Worm (Caenorhabditis elegans): Measurements from ENCODE around the gene B0285.3.

The B0285.3 gene

DNA sequence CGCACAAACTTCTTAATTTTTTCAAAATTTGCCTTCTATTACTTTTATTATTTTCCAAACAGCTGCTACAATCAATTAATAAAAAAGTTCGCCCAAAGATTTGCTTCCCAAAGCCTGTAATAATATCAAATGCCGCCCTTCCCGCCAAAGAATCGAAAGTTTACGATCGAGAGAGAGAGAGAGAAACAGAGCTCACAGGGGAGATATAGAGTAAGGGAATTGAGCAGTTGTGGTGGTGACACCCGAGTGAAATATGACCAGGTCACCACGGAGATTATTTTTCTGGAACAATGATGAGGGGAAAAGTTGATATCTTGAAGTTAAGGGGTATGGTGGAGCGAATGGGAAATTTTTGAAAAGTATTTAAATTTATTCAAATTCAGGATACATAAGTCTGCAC, 16.8 kb upstream of the B0285.3 start:
- no peak for TF ChIP-seq ceh-48 (tag; optimal IDR thresholded peaks at IDR 0.05)
- TF ChIP-seq unc-55 (GFP tag; optimal IDR thresholded peaks at IDR 0.05): peak; percentile 33

DNA sequence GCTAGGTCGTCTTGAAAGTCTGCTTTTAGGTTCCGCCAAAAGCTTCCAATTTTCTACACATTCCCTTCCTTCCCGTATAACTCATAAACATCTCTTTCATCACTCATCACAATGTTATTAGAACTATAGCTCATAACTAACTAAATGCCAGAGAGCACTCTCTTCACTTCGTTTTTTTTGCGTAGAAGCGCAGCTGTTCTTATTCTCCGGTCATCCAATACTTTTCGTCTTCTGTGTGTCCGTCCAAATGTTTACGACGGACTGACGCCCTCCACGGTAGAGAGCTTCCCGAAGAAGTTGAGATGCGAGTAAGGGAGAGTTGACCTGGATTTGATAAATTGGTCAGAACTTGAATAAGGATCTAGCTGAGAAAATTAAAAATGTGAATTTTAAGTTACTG, 16.1 kb upstream of the B0285.3 start:
- no peak for TF ChIP-seq pqm-1 (tag; optimal IDR thresholded peaks at IDR 0.05)

DNA sequence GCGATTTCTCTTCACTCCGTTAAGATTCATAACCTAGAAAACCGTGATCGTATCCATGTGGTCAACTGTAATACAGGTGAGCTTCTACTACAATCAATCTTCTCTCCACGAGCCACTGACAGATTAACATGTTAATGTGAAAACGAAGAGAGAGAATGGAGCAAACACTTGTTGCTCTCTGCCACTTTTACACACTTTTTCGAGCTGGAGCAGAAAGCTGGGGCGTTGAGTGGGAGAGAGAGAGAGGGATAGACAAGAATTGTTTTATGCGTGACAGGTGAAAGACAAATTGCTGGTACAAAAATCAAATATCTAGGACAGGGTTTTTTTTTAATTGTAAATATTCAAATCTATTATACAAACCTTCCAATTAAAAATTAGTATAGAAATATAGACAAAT, 15.2 kb upstream of the B0285.3 start:
- TF ChIP-seq pat-9 (tag; optimal IDR thresholded peaks at IDR 0.05): peak; percentile 30
- no peak for TF ChIP-seq hlh-6 (tag; optimal IDR thresholded peaks at IDR 0.05)
- TF ChIP-seq tbx-7 (tag; optimal IDR thresholded peaks at IDR 0.05): no peak
- no peak for TF ChIP-seq sox-4 (tag; optimal IDR thresholded peaks at IDR 0.05)
- TF ChIP-seq ceh-18 (tag; optimal IDR thresholded peaks at IDR 0.05): peak; percentile 14
- peak; percentile 93 for TF ChIP-seq unc-55 (GFP tag; optimal IDR thresholded peaks at IDR 0.05)
- peak; percentile 32 for TF ChIP-seq rnt-1 (tag; optimal IDR thresholded peaks at IDR 0.05)
- no peak for TF ChIP-seq hlh-15 (tag; optimal IDR thresholded peaks at IDR 0.05)
- TF ChIP-seq nfya-1 (tag; optimal IDR thresholded peaks at IDR 0.05): peak; percentile 22
- TF ChIP-seq ahr-1 (tag; optimal IDR thresholded peaks at IDR 0.05): no peak

DNA sequence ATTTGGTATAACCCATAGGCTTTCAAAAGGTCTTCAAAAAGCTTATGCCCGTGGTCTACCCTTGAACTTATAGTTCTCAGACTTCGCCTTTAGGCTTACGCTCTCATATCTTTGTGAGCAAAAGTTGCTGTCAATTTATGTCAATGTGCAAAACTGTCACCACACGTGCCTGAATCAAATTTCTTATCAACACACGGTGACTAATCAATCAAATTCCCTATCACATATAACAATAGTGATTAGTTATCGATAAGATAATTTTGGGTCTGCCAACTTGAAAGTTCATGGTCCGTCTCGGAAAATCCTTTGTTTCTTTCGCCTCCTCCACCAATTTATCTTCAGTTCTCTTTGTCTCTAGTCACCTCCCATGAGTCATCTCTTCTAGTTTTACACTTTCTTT, 14.3 kb upstream of the B0285.3 start:
- TF ChIP-seq pros-1 (tag; optimal IDR thresholded peaks at IDR 0.05): no peak
- no peak for TF ChIP-seq sox-4 (tag; optimal IDR thresholded peaks at IDR 0.05)
- no peak for TF ChIP-seq lin-11 (tag; optimal IDR thresholded peaks at IDR 0.05)
- TF ChIP-seq pat-9 (tag; optimal IDR thresholded peaks at IDR 0.05): no peak
- no peak for TF ChIP-seq pax-1 (tag; optimal IDR thresholded peaks at IDR 0.05)
- no peak for TF ChIP-seq ref-2 (tag; optimal IDR thresholded peaks at IDR 0.05)
- TF ChIP-seq elt-2 (tag; optimal IDR thresholded peaks at IDR 0.05): peak; percentile 93
- no peak for TF ChIP-seq hlh-13 (GFP tag; optimal IDR thresholded peaks at IDR 0.05)
- no peak for TF ChIP-seq dmd-4 (tag; optimal IDR thresholded peaks at IDR 0.05; ENCODE audit: borderline replicate concordance)
- TF ChIP-seq unc-55 (GFP tag; optimal IDR thresholded peaks at IDR 0.05): peak; percentile 63
- no peak for TF ChIP-seq npax-4 (tag; optimal IDR thresholded peaks at IDR 0.05)
- no peak for TF ChIP-seq C38D4.7 (GFP tag; optimal IDR thresholded peaks at IDR 0.05)
- TF ChIP-seq Y22D7AL.16 (tag; optimal IDR thresholded peaks at IDR 0.05): no peak
- TF ChIP-seq madf-2 (tag; optimal IDR thresholded peaks at IDR 0.05): no peak

DNA sequence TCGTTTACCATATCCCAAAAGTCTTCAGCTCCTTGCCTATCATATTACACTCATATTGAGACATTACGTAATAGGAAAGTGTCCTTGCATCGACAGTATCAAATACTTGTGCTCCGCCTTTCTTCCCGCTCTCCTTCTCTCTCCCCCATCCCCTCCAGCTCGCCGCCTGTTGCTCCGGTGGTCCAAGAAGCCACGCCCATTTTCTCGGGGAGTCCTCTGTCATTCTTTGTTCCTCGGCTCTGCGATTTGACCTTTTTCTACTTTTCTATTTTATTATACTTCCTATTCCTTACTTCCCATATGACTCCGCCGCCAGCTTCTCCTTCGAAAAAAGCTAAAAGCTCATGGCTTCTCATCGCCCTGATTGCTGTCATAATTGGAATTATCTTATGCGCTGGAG, 13.2 kb upstream of the B0285.3 start, which contains the start of gene mnp-1:
Gene mnp-1, plus strand, starts transcription at position 211 of the 400 bp plus-strand sequence.
- TF ChIP-seq unc-3 (GFP tag; conservative IDR thresholded peaks at IDR 0.05): no peak
- no peak for TF ChIP-seq unc-3 (tag; optimal IDR thresholded peaks at IDR 0.05)
- TF ChIP-seq fkh-10 (GFP tag; optimal IDR thresholded peaks at IDR 0.05): no peak
- TF ChIP-seq madf-2 (tag; optimal IDR thresholded peaks at IDR 0.05): no peak
- no peak for TF ChIP-seq nhr-11 (tag; optimal IDR thresholded peaks at IDR 0.05)
- no peak for TF ChIP-seq ahr-1 (tag; optimal IDR thresholded peaks at IDR 0.05)
- no peak for TF ChIP-seq ceh-24 (tag; optimal IDR thresholded peaks at IDR 0.05)
- no peak for TF ChIP-seq hlh-15 (tag; optimal IDR thresholded peaks at IDR 0.05)
- no peak for TF ChIP-seq unc-42 (tag; optimal IDR thresholded peaks at IDR 0.05)
- no peak for TF ChIP-seq mec-3 (tag; optimal IDR thresholded peaks at IDR 0.05; ENCODE audit: borderline replicate concordance)
- no peak for TF ChIP-seq Y22D7AL.16 (tag; optimal IDR thresholded peaks at IDR 0.05)
- TF ChIP-seq ceh-9 (tag; optimal IDR thresholded peaks at IDR 0.05): no peak
- no peak for TF ChIP-seq tbx-7 (tag; optimal IDR thresholded peaks at IDR 0.05)
- TF ChIP-seq ztf-16 (tag; optimal IDR thresholded peaks at IDR 0.05): no peak
- TF ChIP-seq nfya-1 (tag; optimal IDR thresholded peaks at IDR 0.05): no peak
- no peak for TF ChIP-seq sox-4 (tag; optimal IDR thresholded peaks at IDR 0.05)
- no peak for TF ChIP-seq C08G9.2 (tag; optimal IDR thresholded peaks at IDR 0.05)

DNA sequence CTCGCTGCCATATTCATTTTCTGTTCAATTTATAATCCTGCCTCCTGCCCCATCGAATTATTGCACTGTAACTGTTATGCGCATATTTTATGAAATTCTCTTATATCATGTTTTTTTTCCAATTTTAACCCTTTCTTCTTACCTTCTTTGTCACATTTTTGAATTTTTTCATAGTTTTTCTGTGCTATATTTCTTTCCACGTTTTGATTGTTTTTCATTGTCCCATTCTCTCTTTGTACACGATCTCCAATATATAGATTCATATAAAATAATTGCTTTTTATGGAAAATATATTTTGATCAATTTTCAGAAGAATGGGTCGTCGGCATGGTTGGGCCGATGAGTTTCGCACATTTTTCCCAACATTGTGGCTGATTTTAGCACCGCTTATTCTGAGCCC, 6.7 kb upstream of the B0285.3 start, which contains the start of gene B0285.6:
Gene B0285.6, plus strand, starts transcription at position 301 of the 400 bp plus-strand sequence.
- TF ChIP-seq pha-2 (tag; optimal IDR thresholded peaks at IDR 0.05) (no peak), ceh-6 (GFP tag; optimal IDR thresholded peaks at IDR 0.05) (no peak), fkh-10 (GFP tag; optimal IDR thresholded peaks at IDR 0.05) (no peak), hlh-6 (tag; optimal IDR thresholded peaks at IDR 0.05) (no peak), che-1 (tag; optimal IDR thresholded peaks at IDR 0.05) (no peak), unc-86 (tag; optimal IDR thresholded peaks at IDR 0.05) (no peak), madf-2 (tag; optimal IDR thresholded peaks at IDR 0.05) (no peak), pqm-1 (tag; optimal IDR thresholded peaks at IDR 0.05) (no peak), ceh-30 (tag; optimal IDR thresholded peaks at IDR 0.05) (no peak), pax-1 (tag; optimal IDR thresholded peaks at IDR 0.05) (no peak)
